Worm (Caenorhabditis elegans) whole organism, L3 larva: Measurements from ENCODE around the gene somi-1.
A peak's percentile ranks its signal among the peaks of the same experiment; 100 is the strongest.

ENCODE experiments used
- ama-1 ChIP-seq: fragments of 150-350 bp; optimal IDR thresholded peaks from 2 replicates; lab custom pipeline; 2018
- ceh-28 ChIP-seq: fragments of 150-350 bp; optimal IDR thresholded peaks from 2 replicates; lab custom pipeline; 2014; ENCODE audit warnings: missing biosample characterization, missing genetic modification reagents, missing genetic modification characterization
- ceh-82 ChIP-seq: fragments of 150-350 bp; optimal IDR thresholded peaks from 2 replicates; lab custom pipeline; 2014; ENCODE audit warnings: missing biosample characterization, missing genetic modification characterization
- daf-12 ChIP-seq: fragments of 150-350 bp; optimal IDR thresholded peaks from 2 replicates; lab custom pipeline; 2014; ENCODE audit warnings: missing biosample characterization, missing genetic modification reagents, missing genetic modification characterization
- egl-5 ChIP-seq: fragments of 150-350 bp; optimal IDR thresholded peaks from 2 replicates; lab custom pipeline; 2017; ENCODE audit warnings: missing biosample characterization, missing genetic modification reagents, missing genetic modification characterization, inconsistent platforms
- elt-1 ChIP-seq: fragments of 150-350 bp; optimal IDR thresholded peaks from 2 replicates; lab custom pipeline; 2014; ENCODE audit warnings: missing biosample characterization, missing genetic modification characterization
- elt-3 ChIP-seq, 3 experiments: fragments of 150-350 bp in 1 of 3; sonication (generic microtip) in 2 of 3; optimal IDR thresholded peaks; 2 replicates in 2 of 3; 4 replicates in 1 of 3; lab custom pipeline; 2014 to 2017; ENCODE audit warnings: missing biosample characterization in 3 of 3, missing genetic modification characterization in 3 of 3
- eor-1 ChIP-seq, 2 experiments: fragments of 150-350 bp; optimal IDR thresholded peaks; 2 replicates each; lab custom pipeline; 2014 to 2018; ENCODE audit warnings: missing biosample characterization in 2 of 2, missing genetic modification characterization in 2 of 2
- fkh-10 ChIP-seq: sonication (generic microtip); optimal IDR thresholded peaks from 2 replicates; lab custom pipeline; 2017; ENCODE audit warnings: missing biosample characterization, missing genetic modification reagents, missing genetic modification characterization
- hmg-11 ChIP-seq: sonication (generic microtip); optimal IDR thresholded peaks from 2 replicates; lab custom pipeline; 2016; ENCODE audit warnings: missing genetic modification characterization, missing compliant biosample characterization
- jun-1 ChIP-seq: fragments of 150-350 bp; optimal IDR thresholded peaks from 2 replicates; lab custom pipeline; 2014; ENCODE audit warnings: missing biosample characterization, missing genetic modification reagents, missing genetic modification characterization
- lin-15B ChIP-seq: fragments of 150-350 bp; optimal IDR thresholded peaks from 2 replicates; lab custom pipeline; 2014; ENCODE audit warnings: missing biosample characterization, missing genetic modification characterization
- lin-39 ChIP-seq: fragments of 150-350 bp; optimal IDR thresholded peaks from 2 replicates; lab custom pipeline; 2018; ENCODE audit warnings: missing biosample characterization, missing genetic modification reagents, missing genetic modification characterization
- lsy-12 ChIP-seq: sonication (generic microtip); optimal IDR thresholded peaks from 2 replicates; lab custom pipeline; 2016; ENCODE audit warnings: mild to moderate bottlenecking, missing genetic modification characterization, missing compliant biosample characterization
- mdl-1 ChIP-seq: fragments of 150-350 bp; optimal IDR thresholded peaks from 2 replicates; lab custom pipeline; 2014; ENCODE audit warnings: missing biosample characterization, missing genetic modification characterization
- mml-1 ChIP-seq: fragments of 150-350 bp; sonication (generic microtip); optimal IDR thresholded peaks from 3 replicates; lab custom pipeline; 2014; ENCODE audit warnings: missing biosample characterization, missing genetic modification characterization
- nfya-1 ChIP-seq: sonication (generic microtip); optimal IDR thresholded peaks from 2 replicates; lab custom pipeline; 2017; ENCODE audit warnings: missing genetic modification characterization, mild to moderate bottlenecking, missing compliant biosample characterization, antibody characterized with exemption, moderate library complexity; ENCODE audit not compliant: insufficient read depth
- nhr-23 ChIP-seq: fragments of 150-350 bp; optimal IDR thresholded peaks from 2 replicates; lab custom pipeline; 2014; ENCODE audit warnings: missing biosample characterization, missing genetic modification reagents, missing genetic modification characterization
- nhr-25 ChIP-seq: sonication (generic microtip); optimal IDR thresholded peaks from 2 replicates; lab custom pipeline; 2017; ENCODE audit warnings: missing biosample characterization, missing genetic modification characterization
- nhr-28 ChIP-seq: fragments of 150-350 bp; optimal IDR thresholded peaks from 2 replicates; lab custom pipeline; 2014; ENCODE audit warnings: missing biosample characterization, missing genetic modification characterization
- nhr-43 ChIP-seq: sonication (generic microtip); optimal IDR thresholded peaks from 2 replicates; lab custom pipeline; 2016; ENCODE audit warnings: mild to moderate bottlenecking, missing genetic modification characterization, missing compliant biosample characterization; ENCODE audit not compliant: poor library complexity, severe bottlenecking
- nhr-67 ChIP-seq: fragments of 150-350 bp; optimal IDR thresholded peaks from 2 replicates; lab custom pipeline; 2014; ENCODE audit warnings: missing biosample characterization, missing genetic modification characterization
- nhr-77 ChIP-seq: fragments of 150-350 bp; optimal IDR thresholded peaks from 2 replicates; lab custom pipeline; 2014; ENCODE audit warnings: missing biosample characterization, missing genetic modification characterization
- pha-4 ChIP-seq: fragments of 150-350 bp; optimal IDR thresholded peaks from 2 replicates; lab custom pipeline; 2014; ENCODE audit warnings: missing biosample characterization, missing genetic modification reagents, missing genetic modification characterization
- skn-1 ChIP-seq: fragments of 150-350 bp; optimal IDR thresholded peaks from 2 replicates; lab custom pipeline; 2014; ENCODE audit warnings: missing biosample characterization, missing genetic modification characterization
- snpc-4 ChIP-seq: fragments of 150-350 bp; optimal IDR thresholded peaks from 2 replicates; lab custom pipeline; 2014; ENCODE audit warnings: missing biosample characterization, missing genetic modification characterization
- unc-39 ChIP-seq: sonication (generic microtip); optimal IDR thresholded peaks from 4 replicates; lab custom pipeline; 2017; ENCODE audit warnings: missing biosample characterization, missing genetic modification characterization
- unc-62 ChIP-seq: fragments of 150-350 bp; sonication (generic microtip); optimal IDR thresholded peaks from 4 replicates; lab custom pipeline; 2014; ENCODE audit warnings: missing biosample characterization, missing genetic modification reagents, missing genetic modification characterization
- zag-1 ChIP-seq: fragments of 150-350 bp; optimal IDR thresholded peaks from 2 replicates; lab custom pipeline; 2014; ENCODE audit warnings: missing biosample characterization, missing genetic modification characterization
- ztf-11 ChIP-seq: fragments of 150-350 bp; optimal IDR thresholded peaks from 2 replicates; lab custom pipeline; 2014; ENCODE audit warnings: missing biosample characterization, missing genetic modification characterization

somi-1 gene

DNA sequence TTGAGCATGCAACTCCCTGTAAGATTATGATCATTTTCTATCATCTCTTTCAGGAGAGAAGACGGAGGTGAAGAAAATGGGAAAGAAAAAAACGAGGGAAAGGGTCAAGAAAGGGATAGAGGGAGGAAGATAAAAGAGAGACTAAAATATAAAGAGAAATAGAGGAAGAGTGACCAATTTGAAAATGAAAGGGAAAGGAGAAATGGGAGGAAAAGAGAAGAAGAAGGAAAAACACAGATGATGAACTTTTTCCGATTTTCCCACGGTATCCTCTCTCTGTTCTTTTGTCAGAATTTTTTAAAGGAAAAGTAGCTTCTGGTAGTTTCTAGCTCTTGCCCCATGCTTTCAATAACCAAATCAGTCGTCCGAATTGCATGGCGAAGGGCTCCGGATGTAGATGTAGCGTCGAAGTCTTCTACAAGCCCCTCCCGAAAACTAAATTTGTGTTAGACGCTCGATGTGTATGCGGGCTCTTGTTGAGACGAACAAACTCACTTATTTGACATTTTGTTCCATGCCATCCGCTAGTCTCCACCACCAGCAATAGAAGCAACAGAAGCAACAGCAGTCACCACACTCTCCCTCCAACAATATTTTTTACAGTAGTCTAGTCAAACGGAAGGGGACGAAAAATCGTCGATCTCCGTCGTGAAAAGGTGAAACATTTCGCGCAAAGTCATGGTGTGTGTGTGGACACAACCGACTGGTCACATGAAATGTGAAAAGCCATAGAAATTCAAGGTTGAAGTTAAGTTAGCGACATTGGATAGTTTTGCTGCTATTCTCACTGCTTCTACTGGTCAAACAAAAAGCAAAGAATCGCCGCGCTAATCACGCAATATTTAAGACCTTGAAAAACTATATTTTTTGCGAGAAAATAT lies at the start of gene somi-1:
Gene somi-1, minus strand, starts transcription at position 18 of the 881 bp plus-strand sequence.
- TF ChIP-seq nhr-25 (tag; lab: Kevin White, UChicago) (peak; percentile 69), zag-1 (tag; lab: Kevin White, UChicago) (no peak), jun-1 (tag; lab: Kevin White, UChicago) (peak; percentile 1), mdl-1 (tag; lab: Kevin White, UChicago) (no peak), ama-1 (lab: Kevin White, UChicago) (peak; percentile 54), nhr-43 (tag; lab: Kevin White, UChicago) (peak; percentile 45), egl-5 (tag; lab: Kevin White, UChicago) (no peak), nhr-23 (tag; lab: Kevin White, UChicago) (peak; percentile 51), lin-39 (tag; lab: Kevin White, UChicago) (peak; percentile 36), fkh-10 (GFP tag; lab: Kevin White, UChicago) (peak; percentile 26), pha-4 (tag; lab: Kevin White, UChicago) (no peak)

DNA sequence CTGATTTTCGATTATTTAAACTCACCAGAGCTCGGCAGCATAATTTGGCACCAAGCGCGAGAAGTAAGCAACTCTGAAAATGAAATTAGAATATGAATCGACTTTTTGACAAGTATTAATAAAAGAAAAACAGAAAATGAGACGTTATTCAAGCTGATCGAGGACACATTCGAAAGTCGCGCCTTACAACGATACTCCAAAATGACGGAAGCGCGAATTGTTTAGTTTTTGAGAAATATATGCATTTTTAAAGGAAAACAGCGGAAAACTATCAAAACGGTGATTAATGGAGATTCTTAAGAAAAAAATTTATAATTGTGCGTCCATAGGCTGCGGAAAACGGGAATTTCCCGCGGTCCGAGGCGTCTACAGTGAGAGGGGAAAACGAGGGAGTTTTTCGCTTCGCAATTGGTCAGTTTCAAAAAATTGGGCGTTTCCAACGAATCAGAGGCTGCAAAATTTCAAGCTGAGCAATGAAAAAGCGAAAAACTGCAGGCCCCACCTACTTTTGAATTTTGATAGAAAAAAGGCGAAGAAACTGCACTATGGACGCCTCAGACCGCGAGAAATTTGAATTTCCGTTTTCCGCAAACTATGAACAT lies 46.4 kb upstream of the somi-1 start, which contains the start of gene mes-4:
Gene mes-4, minus strand, starts transcription at position 73 of the 602 bp plus-strand sequence.
- TF ChIP-seq lin-15B (tag; lab: Kevin White, UChicago) (peak; percentile 38), hmg-11 (tag; lab: Kevin White, UChicago) (no peak), snpc-4 (no peak), fkh-10 (GFP tag; lab: Kevin White, UChicago) (no peak), nhr-25 (tag; lab: Kevin White, UChicago) (no peak), nhr-77 (tag; lab: Kevin White, UChicago) (no peak), lsy-12 (tag; lab: Kevin White, UChicago) (no peak), eor-1 (tag; optimal IDR thresholded peaks at IDR 0.05; lab: Kevin White, UChicago) (no peak), nfya-1 (tag; lab: Kevin White, UChicago) (peak; percentile 91), ceh-28 (tag; lab: Kevin White, UChicago) (no peak)

DNA sequence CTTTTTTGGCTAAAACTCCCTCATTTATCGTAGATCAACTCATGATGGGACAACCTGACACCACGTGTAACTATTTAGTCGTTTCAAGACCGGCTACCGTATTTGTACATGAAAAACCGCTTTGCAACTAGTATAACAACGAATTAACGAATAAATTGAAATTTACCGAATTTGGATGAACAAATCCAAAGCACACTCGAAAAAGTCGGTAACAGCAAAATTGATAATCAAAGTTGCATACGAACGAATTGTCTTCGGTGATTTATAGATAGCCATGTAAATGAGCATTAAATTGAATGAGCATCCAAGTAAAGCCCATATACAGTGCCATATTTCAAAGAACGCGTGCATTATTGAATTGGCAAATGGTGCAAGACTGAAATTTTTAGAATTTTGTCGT lies 41.2 kb upstream of the somi-1 start, which contains the start of gene srd-17:
Gene srd-17, minus strand, starts transcription at position 351 of the 400 bp plus-strand sequence.
- no peak for TF ChIP-seq lin-39 (tag; lab: Kevin White, UChicago)
- no peak for TF ChIP-seq hmg-11 (tag; lab: Kevin White, UChicago)
- no peak for TF ChIP-seq unc-62 (GFP tag; lab: Kevin White, UChicago)
- no peak for TF ChIP-seq ztf-11
- TF ChIP-seq skn-1 (tag; lab: Kevin White, UChicago), result no peak
- TF ChIP-seq nhr-28, result no peak
- TF ChIP-seq lsy-12 (tag; lab: Kevin White, UChicago), result no peak
- no peak for TF ChIP-seq jun-1 (tag; lab: Kevin White, UChicago)
- TF ChIP-seq nhr-77 (tag; lab: Kevin White, UChicago), result no peak
- TF ChIP-seq nhr-23 (tag; lab: Kevin White, UChicago), result no peak
- no peak for TF ChIP-seq nfya-1 (tag; lab: Kevin White, UChicago)
- no peak for TF ChIP-seq daf-12 (tag; lab: Kevin White, UChicago)

DNA sequence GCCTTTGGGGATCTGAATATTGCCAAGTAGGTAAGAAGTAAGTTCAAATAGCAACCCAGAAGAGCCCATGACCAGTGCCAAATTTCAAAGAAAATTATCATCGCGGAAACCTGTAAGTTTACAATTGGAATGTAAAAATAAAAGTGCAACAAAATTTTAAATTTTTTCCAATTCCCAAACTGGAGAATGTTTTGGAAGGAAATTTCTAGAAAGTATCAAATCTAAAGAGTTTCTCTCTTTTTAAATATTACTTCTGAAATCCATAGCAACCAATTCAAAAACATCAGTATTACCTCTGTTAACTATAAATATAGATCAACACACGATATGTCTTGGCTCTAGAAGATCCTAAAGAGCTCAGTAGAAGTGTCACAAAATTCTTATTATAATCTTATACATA lies 37.5 kb upstream of the somi-1 start, which contains the start of gene srd-19:
Gene srd-19, minus strand, starts transcription at position 101 of the 400 bp plus-strand sequence.
- TF ChIP-seq mml-1 (tag; lab: Kevin White, UChicago), result no peak
- no peak for TF ChIP-seq mdl-1 (tag; lab: Kevin White, UChicago)
- no peak for TF ChIP-seq ztf-11
- no peak for TF ChIP-seq zag-1 (tag; lab: Kevin White, UChicago)
- TF ChIP-seq daf-12 (tag; lab: Kevin White, UChicago), result no peak
- TF ChIP-seq, all 47 proteins: peak for 0

DNA sequence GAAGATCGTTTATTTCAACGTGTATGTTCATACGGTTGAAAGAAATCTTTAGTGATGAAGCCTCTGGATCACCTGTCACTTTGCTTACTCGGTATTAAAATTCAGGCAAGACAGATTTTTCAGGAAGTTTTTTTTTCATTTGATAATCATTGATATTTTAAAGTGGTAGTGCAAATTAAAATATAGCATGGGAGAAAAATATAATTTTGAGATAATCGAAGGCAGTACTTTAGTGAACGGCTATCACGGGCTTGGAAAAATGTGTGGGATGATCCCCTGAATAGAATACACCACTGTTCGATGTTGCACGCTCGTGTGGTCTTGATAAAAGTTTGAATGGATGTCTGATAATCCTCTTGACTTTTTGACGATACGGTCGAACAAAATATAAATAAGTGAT lies 36.2 kb upstream of the somi-1 start:
- TF ChIP-seq elt-3 (tag; optimal IDR thresholded peaks at IDR 0.05; lab: Kevin White, UChicago) (no peak), unc-39 (tag; lab: Kevin White, UChicago) (no peak), egl-5 (tag; lab: Kevin White, UChicago) (no peak), ceh-82 (no peak), nhr-67 (tag; lab: Kevin White, UChicago) (no peak), elt-1 (tag; lab: Kevin White, UChicago) (no peak), nhr-43 (tag; lab: Kevin White, UChicago) (no peak), skn-1 (tag; lab: Kevin White, UChicago) (no peak), mdl-1 (tag; lab: Kevin White, UChicago) (no peak), unc-62 (GFP tag; lab: Kevin White, UChicago) (no peak)
